Fruit fly (Drosophila melanogaster): ENCODE measurements around the gene gnu.
A peak's percentile ranks its signal among the peaks of the same experiment; 100 is the strongest.

Gene gnu

dm6 chr3L:14752816-14753215, 50.3 kb downstream of the gnu start:
- TF ChIP-seq Opbp (GFP tag; IDR thresholded peaks at IDR 0.05; ENCODE audit: partially characterized antibody), result 0 out of 3 replicates have a peak, but pooled peaks have one; percentile 3
- no peak for TF ChIP-seq CG8924 (tag; optimal IDR thresholded peaks at IDR 0.05)
- TF ChIP-seq Trl (optimal IDR thresholded peaks at IDR 0.05), result no peak
- TF ChIP-seq Trl (GFP tag; optimal IDR thresholded peaks at IDR 0.05), result no peak
- TF ChIP-seq mld (GFP tag; IDR thresholded peaks at IDR 0.05; ENCODE audit: partially characterized antibody), result no peak
- no peak for TF ChIP-seq ATbp (GFP tag; optimal IDR thresholded peaks at IDR 0.05)
- 0 out of 2 replicates have a peak, but pooled peaks have one; percentile 29 for TF ChIP-seq crol (GFP tag; IDR thresholded peaks at IDR 0.05)
- 0 out of 3 replicates have a peak, but pooled peaks have one; percentile 21 for TF ChIP-seq hb (GFP tag; IDR thresholded peaks at IDR 0.05; ENCODE audit: partially characterized antibody)
- TF ChIP-seq Med (GFP tag), result peak; percentile 72
- TF ChIP-seq Hr39 (optimal IDR thresholded peaks at IDR 0.05), result peak; percentile 26
- TF ChIP-seq Dfd (GFP tag; optimal IDR thresholded peaks at IDR 0.05), result peak in 1 of 2 experiments; percentile 64
- TF ChIP-seq lov (optimal IDR thresholded peaks at IDR 0.05), result no peak
- 0 out of 3 replicates have a peak, but pooled peaks have one; percentile 31 for TF ChIP-seq lov (GFP tag; IDR thresholded peaks at IDR 0.05)
- TF ChIP-seq gce (GFP tag; IDR thresholded peaks at IDR 0.05), result no peak
- no peak for TF ChIP-seq CG8290 (GFP tag; optimal IDR thresholded peaks at IDR 0.05)
- TF ChIP-seq CG8290 (tag; optimal IDR thresholded peaks at IDR 0.05), result no peak
- TF ChIP-seq twi (tag; optimal IDR thresholded peaks at IDR 0.05), result no peak

Measured in whole organism, embryonic.